Worm (Caenorhabditis elegans): ENCODE measurements around the gene C28A5.1.

Gene C28A5.1

ce11 chrIII:4474908-4475307, 40.8 kb upstream of the C28A5.1 start, which contains the start of gene ifet-1:
Gene ifet-1 (minus strand): TSS chrIII:4475150.
- no peak for TF ChIP-seq R02D3.7 (tag; optimal IDR thresholded peaks at IDR 0.05)
- TF ChIP-seq ama-1 (optimal IDR thresholded peaks at IDR 0.05): peak; percentile 12

ce11 chrIII:4470793-4471192, 36.6 kb upstream of the C28A5.1 start:
- TF ChIP-seq nhr-237 (tag; optimal IDR thresholded peaks at IDR 0.05) (no peak), fkh-2 (tag; optimal IDR thresholded peaks at IDR 0.05) (no peak), nhr-76 (tag; optimal IDR thresholded peaks at IDR 0.05) (no peak), ZK546.5 (tag; optimal IDR thresholded peaks at IDR 0.05) (no peak), ceh-9 (tag; optimal IDR thresholded peaks at IDR 0.05) (no peak), lin-15B (tag; optimal IDR thresholded peaks at IDR 0.05) (peak; percentile 31), fos-1 (tag; optimal IDR thresholded peaks at IDR 0.05) (no peak), unc-62 (GFP tag; optimal IDR thresholded peaks at IDR 0.05) (no peak), ceh-28 (tag; optimal IDR thresholded peaks at IDR 0.05) (no peak), zag-1 (tag; optimal IDR thresholded peaks at IDR 0.05) (no peak), mml-1 (tag; optimal IDR thresholded peaks at IDR 0.05) (no peak), nfya-1 (tag; optimal IDR thresholded peaks at IDR 0.05; ENCODE audit: insufficient read depth) (peak; percentile 60), nhr-25 (tag; optimal IDR thresholded peaks at IDR 0.05) (no peak), elt-2 (tag; optimal IDR thresholded peaks at IDR 0.05) (peak; percentile 48), ceh-82 (tag; optimal IDR thresholded peaks at IDR 0.05) (no peak), nhr-12 (tag; optimal IDR thresholded peaks at IDR 0.05) (no peak), daf-12 (tag; optimal IDR thresholded peaks at IDR 0.05) (no peak), jun-1 (tag; optimal IDR thresholded peaks at IDR 0.05) (peak; percentile 18), fkh-10 (GFP tag; optimal IDR thresholded peaks at IDR 0.05) (no peak), egl-5 (tag; optimal IDR thresholded peaks at IDR 0.05) (no peak), lsy-12 (tag; optimal IDR thresholded peaks at IDR 0.05) (peak; percentile 89), skn-1 (tag; optimal IDR thresholded peaks at IDR 0.05) (no peak), unc-39 (tag; optimal IDR thresholded peaks at IDR 0.05) (no peak), elt-3 (tag; optimal IDR thresholded peaks at IDR 0.05) (no peak), nhr-28 (tag; optimal IDR thresholded peaks at IDR 0.05) (no peak), lin-39 (tag; optimal IDR thresholded peaks at IDR 0.05) (peak; percentile 28), ztf-4 (tag; optimal IDR thresholded peaks at IDR 0.05) (no peak), mdl-1 (tag; optimal IDR thresholded peaks at IDR 0.05) (no peak), nhr-67 (tag; optimal IDR thresholded peaks at IDR 0.05) (no peak), ama-1 (optimal IDR thresholded peaks at IDR 0.05) (peak; percentile 46), tbx-2 (tag; optimal IDR thresholded peaks at IDR 0.05) (peak; percentile 52), nhr-23 (tag; optimal IDR thresholded peaks at IDR 0.05) (peak; percentile 56), elt-1 (tag; optimal IDR thresholded peaks at IDR 0.05) (no peak), nhr-11 (tag; optimal IDR thresholded peaks at IDR 0.05) (no peak), pha-4 (tag; optimal IDR thresholded peaks at IDR 0.05) (peak; percentile 40), R02D3.7 (tag; optimal IDR thresholded peaks at IDR 0.05) (no peak), ceh-16 (tag; optimal IDR thresholded peaks at IDR 0.05) (no peak), hmg-11 (tag; optimal IDR thresholded peaks at IDR 0.05) (no peak), eor-1 (tag; optimal IDR thresholded peaks at IDR 0.05) (no peak), egl-27 (tag; optimal IDR thresholded peaks at IDR 0.05) (peak; percentile 11), pqm-1 (tag; optimal IDR thresholded peaks at IDR 0.05) (peak; percentile 8), aly-2 (tag; optimal IDR thresholded peaks at IDR 0.05) (no peak), snpc-4 (tag; optimal IDR thresholded peaks at IDR 0.05) (peak; percentile 28), nhr-77 (tag; optimal IDR thresholded peaks at IDR 0.05) (no peak), nhr-43 (tag; optimal IDR thresholded peaks at IDR 0.05; ENCODE audit: poor library complexity, severe bottlenecking) (peak; percentile 78), ztf-11 (tag; optimal IDR thresholded peaks at IDR 0.05) (no peak), sea-2 (GFP tag; optimal IDR thresholded peaks at IDR 0.05) (no peak)
